Worm (Caenorhabditis elegans) whole organism, L2 larva: ENCODE measurements around the gene R12B2.13.
A peak's percentile ranks its signal among the peaks of the same experiment; 100 is the strongest.

Experiments
- F13H6.1 ChIP-seq: sonication (generic microtip); optimal IDR thresholded peaks from 2 replicates; lab custom pipeline; 2016; ENCODE audit warnings: missing genetic modification characterization, missing compliant biosample characterization
- R02D3.7 ChIP-seq: fragments of 150-350 bp; optimal IDR thresholded peaks from 2 replicates; lab custom pipeline; 2014; ENCODE audit warnings: missing biosample characterization, missing genetic modification characterization
- ZK546.5 ChIP-seq: sonication (generic microtip); optimal IDR thresholded peaks from 2 replicates; lab custom pipeline; 2017; ENCODE audit warnings: missing biosample characterization, missing genetic modification characterization
- blmp-1 ChIP-seq: sonication (generic microtip); optimal IDR thresholded peaks from 2 replicates; lab custom pipeline; 2017; ENCODE audit warnings: missing genetic modification characterization, mild to moderate bottlenecking, missing compliant biosample characterization, antibody characterized with exemption, moderate library complexity; ENCODE audit not compliant: insufficient read depth
- ceh-16 ChIP-seq: fragments of 150-350 bp; optimal IDR thresholded peaks from 2 replicates; lab custom pipeline; 2014; ENCODE audit warnings: missing biosample characterization, missing genetic modification characterization
- ceh-82 ChIP-seq: fragments of 150-350 bp; optimal IDR thresholded peaks from 2 replicates; lab custom pipeline; 2014; ENCODE audit warnings: missing biosample characterization, missing genetic modification characterization
- crh-2 ChIP-seq: sonication (generic microtip); optimal IDR thresholded peaks from 2 replicates; lab custom pipeline; 2017; ENCODE audit warnings: missing biosample characterization, missing genetic modification characterization
- elt-1 ChIP-seq: fragments of 150-350 bp; optimal IDR thresholded peaks from 2 replicates; lab custom pipeline; 2014; ENCODE audit warnings: missing biosample characterization, missing genetic modification characterization
- elt-3 ChIP-seq: sonication (generic microtip); optimal IDR thresholded peaks from 2 replicates; lab custom pipeline; 2017; ENCODE audit warnings: missing biosample characterization, missing genetic modification characterization
- fos-1 ChIP-seq: fragments of 150-350 bp; optimal IDR thresholded peaks from 2 replicates; lab custom pipeline; 2014; ENCODE audit warnings: missing biosample characterization, missing genetic modification characterization
- lin-11 ChIP-seq: fragments of 150-350 bp; sonication (generic microtip); optimal IDR thresholded peaks from 2 replicates; lab custom pipeline; 2014; ENCODE audit warnings: missing biosample characterization, missing genetic modification characterization, inconsistent platforms, mixed read lengths
- lin-13 ChIP-seq: fragments of 150-350 bp; optimal IDR thresholded peaks from 2 replicates; lab custom pipeline; 2014; ENCODE audit warnings: missing biosample characterization, missing genetic modification reagents, missing genetic modification characterization
- lin-39 ChIP-seq: fragments of 150-350 bp; optimal IDR thresholded peaks from 2 replicates; lab custom pipeline; 2014; ENCODE audit warnings: missing biosample characterization, missing genetic modification reagents, missing genetic modification characterization
- lsy-2 ChIP-seq, 2 experiments: fragments of 150-350 bp in 1 of 2; sonication (generic microtip) in 1 of 2; optimal IDR thresholded peaks; 2 replicates each; lab custom pipeline; 2014 to 2017; ENCODE audit warnings: missing biosample characterization in 2 of 2, missing genetic modification characterization in 2 of 2
- mab-5 ChIP-seq: fragments of 150-350 bp; optimal IDR thresholded peaks from 2 replicates; lab custom pipeline; 2014; ENCODE audit warnings: missing biosample characterization, missing genetic modification characterization
- mbf-1 ChIP-seq: sonication (generic microtip); optimal IDR thresholded peaks from 2 replicates; lab custom pipeline; 2017; ENCODE audit warnings: missing biosample characterization, missing genetic modification characterization
- mdl-1 ChIP-seq, 2 experiments: fragments of 150-350 bp in 1 of 2; sonication (generic microtip) in 1 of 2; optimal IDR thresholded peaks; 2 replicates each; lab custom pipeline; 2017; ENCODE audit warnings: missing biosample characterization in 2 of 2, missing genetic modification characterization in 2 of 2
- nhr-10 ChIP-seq: sonication (generic microtip); optimal IDR thresholded peaks from 2 replicates; lab custom pipeline; 2017; ENCODE audit warnings: missing biosample characterization, missing genetic modification characterization
- nhr-11 ChIP-seq: fragments of 150-350 bp; optimal IDR thresholded peaks from 2 replicates; lab custom pipeline; 2014; ENCODE audit warnings: missing biosample characterization, missing genetic modification characterization
- nhr-12 ChIP-seq: fragments of 150-350 bp; optimal IDR thresholded peaks from 2 replicates; lab custom pipeline; 2014; ENCODE audit warnings: missing biosample characterization, missing genetic modification characterization
- nhr-129 ChIP-seq: fragments of 150-350 bp; optimal IDR thresholded peaks from 2 replicates; lab custom pipeline; 2014; ENCODE audit warnings: missing biosample characterization, missing genetic modification characterization
- nhr-21 ChIP-seq: fragments of 150-350 bp; optimal IDR thresholded peaks from 2 replicates; lab custom pipeline; 2014; ENCODE audit warnings: missing biosample characterization, missing genetic modification characterization
- nhr-23 ChIP-seq: fragments of 150-350 bp; optimal IDR thresholded peaks from 2 replicates; lab custom pipeline; 2014; ENCODE audit warnings: missing biosample characterization, missing genetic modification reagents, missing genetic modification characterization
- nhr-25 ChIP-seq: fragments of 150-350 bp; sonication (generic microtip); optimal IDR thresholded peaks from 3 replicates; lab custom pipeline; 2014; ENCODE audit warnings: missing biosample characterization, missing genetic modification characterization
- nhr-77 ChIP-seq: fragments of 150-350 bp; optimal IDR thresholded peaks from 2 replicates; lab custom pipeline; 2014; ENCODE audit warnings: missing biosample characterization, missing genetic modification characterization
- peb-1 ChIP-seq: fragments of 150-350 bp; optimal IDR thresholded peaks from 2 replicates; lab custom pipeline; 2014; ENCODE audit warnings: missing biosample characterization, missing genetic modification characterization
- sem-4 ChIP-seq: fragments of 150-350 bp; optimal IDR thresholded peaks from 2 replicates; lab custom pipeline; 2014; ENCODE audit warnings: missing biosample characterization, missing genetic modification reagents, missing genetic modification characterization
- skn-1 ChIP-seq: sonication (generic microtip); optimal IDR thresholded peaks from 2 replicates; lab custom pipeline; 2017; ENCODE audit warnings: missing biosample characterization, missing genetic modification characterization
- sma-3 ChIP-seq: sonication (generic microtip); optimal IDR thresholded peaks from 2 replicates; lab custom pipeline; 2016; ENCODE audit warnings: missing genetic modification reagents, missing genetic modification characterization, missing compliant biosample characterization
- sma-9 ChIP-seq, 2 experiments: fragments of 150-350 bp in 1 of 2; sonication (generic microtip) in 1 of 2; optimal IDR thresholded peaks; 2 replicates each; lab custom pipeline; 2014 to 2016; ENCODE audit warnings: missing genetic modification characterization in 2 of 2, mild to moderate bottlenecking in 1 of 2, missing biosample characterization in 1 of 2, missing compliant biosample characterization in 1 of 2, missing genetic modification reagents in 1 of 2, moderate library complexity in 1 of 2
- snpc-4 ChIP-seq: fragments of 150-350 bp; optimal IDR thresholded peaks from 2 replicates; lab custom pipeline; 2014; ENCODE audit warnings: missing biosample characterization, missing genetic modification characterization
- unc-55 ChIP-seq: fragments of 150-350 bp; sonication (generic microtip); optimal IDR thresholded peaks from 3 replicates; lab custom pipeline; 2014; ENCODE audit warnings: missing biosample characterization, missing genetic modification reagents, missing genetic modification characterization
- unc-62 ChIP-seq: fragments of 150-350 bp; optimal IDR thresholded peaks from 2 replicates; lab custom pipeline; 2014; ENCODE audit warnings: missing biosample characterization, missing genetic modification reagents, missing genetic modification characterization

The R12B2.13 gene

DNA sequence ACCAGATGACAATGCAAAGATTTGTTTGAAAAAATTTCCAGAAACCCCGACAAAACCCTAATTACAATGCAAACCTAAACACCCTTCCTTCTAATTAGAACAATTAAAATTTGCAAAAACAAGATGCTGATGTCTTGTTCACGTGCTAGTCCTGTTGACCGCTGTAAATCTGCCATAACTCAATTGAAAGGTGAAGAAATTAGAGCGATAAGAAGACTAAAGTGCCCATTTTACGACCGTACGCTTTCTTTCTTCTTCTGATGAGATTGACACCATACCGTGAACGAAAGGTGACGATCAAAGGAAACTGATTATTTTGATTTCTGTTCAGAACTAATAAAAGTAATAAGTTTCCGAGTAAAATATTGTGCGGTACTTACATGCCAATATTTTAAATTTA, 19.8 kb downstream of the R12B2.13 start:
- TF ChIP-seq sem-4 (tag; lab: Kevin White, UChicago) (peak; percentile 2), fos-1 (tag; lab: Kevin White, UChicago) (no peak)

DNA sequence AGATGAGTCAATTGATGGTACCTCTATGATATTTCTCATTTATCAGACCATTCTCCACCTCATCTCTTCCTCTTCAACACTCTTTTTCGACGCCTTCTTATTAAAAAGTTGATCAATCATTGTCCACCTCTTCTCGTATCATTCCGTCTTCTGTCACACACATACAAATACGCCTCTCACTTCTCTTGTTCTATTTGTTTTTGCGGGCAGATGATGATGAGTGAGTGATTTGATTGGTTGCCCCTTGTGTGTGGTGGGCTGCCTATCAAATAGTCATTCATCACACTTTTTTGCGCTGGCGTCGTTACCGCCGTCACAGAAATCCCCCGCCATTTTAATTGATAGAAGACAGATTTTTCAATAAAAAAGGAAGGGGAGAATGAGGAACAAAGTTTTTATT, 20.6 kb downstream of the R12B2.13 start:
- TF ChIP-seq nhr-25 (tag; lab: Kevin White, UChicago) (peak; percentile 33), lin-11 (tag; lab: Kevin White, UChicago) (no peak), fos-1 (tag; lab: Kevin White, UChicago) (peak; percentile 42), sma-3 (GFP tag; lab: Kevin White, UChicago) (peak; percentile 75), R02D3.7 (tag; lab: Kevin White, UChicago) (no peak), F13H6.1 (peak; percentile 9), peb-1 (tag; lab: Kevin White, UChicago) (no peak), sma-9 (GFP tag; optimal IDR thresholded peaks at IDR 0.05; lab: Kevin White, UChicago) (peak; percentile 21), sma-9 (tag; optimal IDR thresholded peaks at IDR 0.05; lab: Kevin White, UChicago) (no peak), nhr-21 (tag; lab: Kevin White, UChicago) (peak; percentile 33)

DNA sequence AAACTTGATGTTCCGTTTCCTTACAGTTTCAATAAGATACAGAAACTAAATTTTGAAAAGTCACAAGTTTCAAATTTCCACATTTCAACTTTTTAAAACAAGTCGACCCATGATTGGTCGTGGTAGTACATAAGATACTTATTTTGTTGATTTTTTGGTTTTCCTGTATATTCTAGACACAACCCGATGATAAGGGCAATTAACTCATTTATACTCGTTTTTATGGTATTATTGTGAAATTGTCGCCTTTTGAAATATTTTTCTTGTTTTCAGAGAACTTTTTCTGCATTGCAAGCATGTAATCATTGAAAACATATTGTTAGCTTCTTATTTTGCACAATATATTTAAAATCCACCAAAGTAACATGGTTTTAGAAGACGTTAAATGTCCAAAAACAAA, 21.3 kb downstream of the R12B2.13 start:
- TF ChIP-seq snpc-4 (tag; lab: Kevin White, UChicago) (no peak), nhr-10 (tag; lab: Kevin White, UChicago) (no peak), nhr-11 (no peak), lin-13 (GFP tag; lab: Kevin White, UChicago) (no peak), lsy-2 (tag; optimal IDR thresholded peaks at IDR 0.05; lab: Kevin White, UChicago) (no peak), lin-11 (tag; lab: Kevin White, UChicago) (no peak), mbf-1 (tag; lab: Kevin White, UChicago) (no peak), skn-1 (tag; lab: Kevin White, UChicago) (no peak), ZK546.5 (tag; lab: Kevin White, UChicago) (no peak), fos-1 (tag; lab: Kevin White, UChicago) (no peak), mab-5 (tag; lab: Kevin White, UChicago) (no peak), elt-1 (tag; lab: Kevin White, UChicago) (no peak)

DNA sequence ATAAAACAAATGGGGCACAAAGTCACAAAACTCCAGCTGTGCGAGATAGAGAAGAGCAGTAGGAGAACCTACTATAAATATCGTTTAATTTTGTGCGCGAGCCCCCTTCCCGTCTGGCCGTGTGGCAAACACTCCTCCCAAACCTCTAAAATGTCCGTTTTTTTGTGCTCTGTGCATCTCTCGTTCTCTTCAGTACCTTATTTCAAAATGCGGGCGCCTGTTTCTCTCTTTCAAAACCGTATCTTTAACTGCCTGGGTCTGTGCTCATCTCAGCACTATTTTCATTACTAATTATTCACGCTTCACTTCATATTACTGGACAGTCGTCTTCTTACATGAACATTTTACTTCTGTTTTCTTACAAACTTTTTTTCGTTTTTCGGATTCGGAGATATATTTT, 23.3 kb downstream of the R12B2.13 start:
- TF ChIP-seq fos-1 (tag; lab: Kevin White, UChicago) (peak; percentile 35), skn-1 (tag; lab: Kevin White, UChicago) (no peak)
- TF ChIP-seq, all 48 proteins: peak for 1

DNA sequence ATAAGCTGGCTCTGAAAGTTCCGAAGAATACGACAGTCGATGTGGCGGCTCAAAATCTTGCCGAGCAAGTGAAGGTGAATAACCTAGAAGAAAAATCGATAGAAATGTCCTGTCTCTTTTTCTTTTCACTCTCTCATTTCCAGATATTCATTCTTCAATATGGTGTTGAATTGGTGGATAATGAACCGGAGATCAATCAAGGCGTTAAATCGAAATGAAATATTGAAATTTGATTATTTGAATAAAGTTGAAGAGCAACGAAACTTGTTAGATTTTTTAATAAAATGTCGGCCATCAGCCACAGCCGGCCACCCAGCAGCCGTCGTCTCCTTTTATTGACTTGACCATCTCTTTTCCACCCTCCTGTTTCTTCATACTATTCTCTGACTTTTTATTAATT, 26.6 kb downstream of the R12B2.13 start, which contains the start of gene R12B2.2:
TSS of gene R12B2.2 (plus strand) at position 301 of the 400 bp plus-strand sequence.
- TF ChIP-seq elt-3 (tag; lab: Kevin White, UChicago) = no peak
- no peak for TF ChIP-seq lsy-2 (tag; optimal IDR thresholded peaks at IDR 0.05; lab: Kevin White, UChicago)
- no peak for TF ChIP-seq sma-9 (GFP tag; optimal IDR thresholded peaks at IDR 0.05; lab: Kevin White, UChicago)
- no peak for TF ChIP-seq sma-9 (tag; optimal IDR thresholded peaks at IDR 0.05; lab: Kevin White, UChicago)
- no peak for TF ChIP-seq ceh-16 (tag; lab: Kevin White, UChicago)
- TF ChIP-seq ZK546.5 (tag; lab: Kevin White, UChicago) = no peak
- TF ChIP-seq nhr-12 = no peak
- no peak for TF ChIP-seq lin-39
- TF ChIP-seq blmp-1 = no peak
- no peak for TF ChIP-seq ceh-82 (tag; lab: Kevin White, UChicago)
- TF ChIP-seq unc-62 (GFP tag; lab: Kevin White, UChicago) = no peak
- no peak for TF ChIP-seq skn-1 (tag; lab: Kevin White, UChicago)
- no peak for TF ChIP-seq crh-2
- TF ChIP-seq nhr-129 (tag; lab: Kevin White, UChicago) = no peak
- no peak for TF ChIP-seq lin-13 (GFP tag; lab: Kevin White, UChicago)
- no peak for TF ChIP-seq mdl-1 (tag; optimal IDR thresholded peaks at IDR 0.05; lab: Kevin White, UChicago)
- no peak for TF ChIP-seq nhr-77
- no peak for TF ChIP-seq nhr-23 (tag; lab: Kevin White, UChicago)
- no peak for TF ChIP-seq unc-55
